Fruit fly (Drosophila melanogaster) whole organism, embryonic: ENCODE results near the gene inaF-B.
A peak's percentile ranks its signal among the peaks of the same experiment; 100 is the strongest.
"Not testable (repeated sequence)": the region's sequence is repeated elsewhere in the genome, so short reads cannot be mapped to it uniquely, and the experiment has no call there.

Experiments
- Atf3 ChIP-seq: fragments of 200-800 bp; sonication (Bioruptor generic); optimal IDR thresholded peaks from 3 replicates; lab custom pipeline; 2016; ENCODE audit warnings: missing biosample characterization, missing genetic modification characterization
- Blimp-1 ChIP-seq: fragments of 200-800 bp; sonication (Bioruptor generic); optimal IDR thresholded peaks from 3 replicates; lab custom pipeline; 2018; ENCODE audit warnings: missing biosample characterization, missing genetic modification characterization, mild to moderate bottlenecking, moderate library complexity, missing genetic modification reagents
- CG10147 ChIP-seq: fragments of 200-800 bp; sonication (Bioruptor generic); optimal IDR thresholded peaks from 2 replicates; lab custom pipeline; 2019; ENCODE audit warnings: missing biosample characterization, mild to moderate bottlenecking, missing genetic modification characterization, moderate library complexity
- CG10979 ChIP-seq: fragments of 200-800 bp; sonication (Bioruptor generic); optimal IDR thresholded peaks from 2 replicates; lab custom pipeline; 2018; ENCODE audit warnings: missing biosample characterization, mild to moderate bottlenecking, missing genetic modification characterization, moderate library complexity
- CG12391 ChIP-seq: fragments of 200-800 bp; sonication (Bioruptor generic); optimal IDR thresholded peaks from 3 replicates; lab custom pipeline; 2018; ENCODE audit warnings: missing biosample characterization, mild to moderate bottlenecking, missing genetic modification characterization, moderate library complexity
- CG13775 ChIP-seq: fragments of 200-800 bp; sonication (Bioruptor generic); optimal IDR thresholded peaks from 3 replicates; lab custom pipeline; 2017; ENCODE audit warnings: missing biosample characterization, mild to moderate bottlenecking, missing genetic modification characterization
- CG14050 ChIP-seq: fragments of 200-800 bp; sonication (Bioruptor generic); IDR thresholded peaks from 3 replicates; pipeline ENCODE4 v1.3.6; 2022; ENCODE audit warnings: missing biosample characterization, missing genetic modification characterization
- CG14710 ChIP-seq: fragments of 200-800 bp; sonication (Bioruptor generic); optimal IDR thresholded peaks from 3 replicates; lab custom pipeline; 2019; ENCODE audit warnings: missing biosample characterization, mild to moderate bottlenecking, missing genetic modification characterization, moderate library complexity
- CG14860 ChIP-seq: fragments of 200-800 bp; sonication (Bioruptor generic); IDR thresholded peaks from 3 replicates; pipeline ENCODE4 v1.3.6; 2022; ENCODE audit warnings: missing biosample characterization, missing genetic modification characterization; ENCODE audit not compliant: partially characterized antibody
- CG1602 ChIP-seq: fragments of 200-800 bp; sonication (Bioruptor generic); optimal IDR thresholded peaks from 3 replicates; lab custom pipeline; 2016; ENCODE audit warnings: missing biosample characterization, missing genetic modification characterization
- CG1603 ChIP-seq: fragments of 200-800 bp; sonication (Bioruptor generic); optimal IDR thresholded peaks from 2 replicates; lab custom pipeline; 2019; ENCODE audit warnings: missing biosample characterization, mild to moderate bottlenecking, missing genetic modification characterization, moderate library complexity
- CG17912 ChIP-seq: fragments of 200-800 bp; sonication (Bioruptor generic); optimal IDR thresholded peaks from 2 replicates; lab custom pipeline; 2018; ENCODE audit warnings: missing biosample characterization, mild to moderate bottlenecking, missing genetic modification characterization
- CG4404 ChIP-seq: fragments of 200-800 bp; sonication (Bioruptor generic); IDR thresholded peaks from 2 replicates; pipeline ENCODE4 v1.3.6; 2022; ENCODE audit warnings: missing biosample characterization, missing genetic modification characterization
- CG7357 ChIP-seq: fragments of 200-800 bp; sonication (Bioruptor generic); IDR thresholded peaks from 3 replicates; pipeline ENCODE4 v1.3.6; 2022; ENCODE audit warnings: missing biosample characterization, missing genetic modification characterization
- CG7786 ChIP-seq: fragments of 200-800 bp; sonication (Bioruptor generic); optimal IDR thresholded peaks from 2 replicates; lab custom pipeline; 2016; ENCODE audit warnings: missing biosample characterization, missing genetic modification characterization
- CG7963 ChIP-seq: fragments of 200-800 bp; sonication (Bioruptor generic); IDR thresholded peaks from 3 replicates; pipeline ENCODE4 v1.3.6; 2022; ENCODE audit warnings: missing biosample characterization, missing genetic modification characterization; ENCODE audit not compliant: partially characterized antibody
- CG9727 ChIP-seq: fragments of 200-800 bp; sonication (Bioruptor generic); optimal IDR thresholded peaks from 3 replicates; lab custom pipeline; 2017; ENCODE audit warnings: missing biosample characterization, mild to moderate bottlenecking, missing genetic modification characterization
- Deaf1 ChIP-seq: fragments of 200-800 bp; optimal IDR thresholded peaks from 3 replicates; lab custom pipeline; 2019; ENCODE audit warnings: missing biosample characterization, mild to moderate bottlenecking, missing genetic modification characterization, moderate library complexity
- Ets65A ChIP-seq: fragments of 200-800 bp; sonication (Bioruptor generic); peaks from one replicate; lab custom pipeline; 2016; ENCODE audit warnings: missing biosample characterization, missing genetic modification characterization
- Gsc ChIP-seq: fragments of 200-800 bp; sonication (Bioruptor generic); IDR thresholded peaks from 2 replicates; pipeline ENCODE4 v1.3.6; 2022; ENCODE audit warnings: missing biosample characterization, missing genetic modification characterization
- HLH54F ChIP-seq: fragments of 200-800 bp; sonication (Bioruptor generic); optimal IDR thresholded peaks from 3 replicates; lab custom pipeline; 2016; ENCODE audit warnings: missing biosample characterization, missing genetic modification characterization
- Hmr ChIP-seq: fragments of 200-800 bp; sonication (Bioruptor generic); optimal IDR thresholded peaks from 3 replicates; lab custom pipeline; 2017; ENCODE audit warnings: mild to moderate bottlenecking, missing biosample characterization, missing genetic modification reagents, missing genetic modification characterization
- Hmx ChIP-seq: fragments of 200-800 bp; sonication (Bioruptor generic); optimal IDR thresholded peaks from 2 replicates; lab custom pipeline; 2016; ENCODE audit warnings: missing biosample characterization, missing genetic modification characterization
- Med ChIP-seq: fragments of 200-800 bp; sonication (Bioruptor generic); peaks from one replicate; lab custom pipeline; 2016; ENCODE audit warnings: missing biosample characterization, missing genetic modification characterization, mild to moderate bottlenecking, inconsistent platforms, moderate library complexity
- Meics ChIP-seq: fragments of 200-800 bp; sonication (Bioruptor generic); optimal IDR thresholded peaks from 2 replicates; lab custom pipeline; 2017; ENCODE audit warnings: missing biosample characterization, mild to moderate bottlenecking, missing genetic modification characterization
- Mes4 ChIP-seq: fragments of 200-800 bp; sonication (Bioruptor generic); optimal IDR thresholded peaks from 2 replicates; lab custom pipeline; 2016; ENCODE audit warnings: missing biosample characterization, missing genetic modification characterization
- Nf-YC ChIP-seq: fragments of 200-800 bp; optimal IDR thresholded peaks from 3 replicates; lab custom pipeline; 2019; ENCODE audit warnings: missing biosample characterization, mild to moderate bottlenecking, missing genetic modification characterization, moderate library complexity
- Oli ChIP-seq: fragments of 200-800 bp; sonication (Bioruptor generic); optimal IDR thresholded peaks from 2 replicates; lab custom pipeline; 2018; ENCODE audit warnings: missing biosample characterization, mild to moderate bottlenecking, missing genetic modification characterization, moderate library complexity
- Ptx1 ChIP-seq: fragments of 200-800 bp; sonication (Bioruptor generic); IDR thresholded peaks from 2 replicates; pipeline ENCODE4 v1.3.6; 2022; ENCODE audit warnings: missing biosample characterization, missing genetic modification characterization
- Sox102F ChIP-seq: fragments of 200-800 bp; sonication (Bioruptor generic); optimal IDR thresholded peaks from 2 replicates; lab custom pipeline; 2018; ENCODE audit warnings: missing biosample characterization, mild to moderate bottlenecking, missing genetic modification characterization, moderate library complexity
- Spps ChIP-seq: fragments of 200-800 bp; sonication (Bioruptor generic); optimal IDR thresholded peaks from 2 replicates; lab custom pipeline; 2018; ENCODE audit warnings: missing biosample characterization, mild to moderate bottlenecking, missing genetic modification characterization
- Xrp1 ChIP-seq: fragments of 200-800 bp; sonication (Bioruptor generic); IDR thresholded peaks from 2 replicates; pipeline ENCODE4 v1.3.6; 2022; ENCODE audit warnings: missing biosample characterization, missing genetic modification characterization
- br ChIP-seq: fragments of >200 bp; optimal IDR thresholded peaks from 2 replicates; lab custom pipeline; 2017
- bsh ChIP-seq, 2 experiments: fragments of 200-800 bp; sonication (Bioruptor generic); optimal IDR thresholded peaks; 2 replicates each; lab custom pipeline; 2017 to 2018; ENCODE audit warnings: mild to moderate bottlenecking in 2 of 2, missing biosample characterization in 2 of 2, missing genetic modification characterization in 2 of 2, moderate library complexity in 1 of 2
- esg ChIP-seq: fragments of 200-800 bp; sonication (Bioruptor generic); conservative IDR thresholded peaks from 2 replicates; pipeline ENCODE4 v1.3.6; 2022; ENCODE audit warnings: missing biosample characterization, missing genetic modification characterization
- grn ChIP-seq: fragments of 200-800 bp; sonication (Bioruptor generic); optimal IDR thresholded peaks from 3 replicates; lab custom pipeline; 2017; ENCODE audit warnings: missing biosample characterization, missing genetic modification characterization
- insv ChIP-seq, 2 experiments: fragments of 200-800 bp; sonication (Bioruptor generic); optimal IDR thresholded peaks; 3 replicates each; lab custom pipeline; 2016 to 2018; ENCODE audit warnings: missing biosample characterization in 2 of 2, missing genetic modification characterization in 2 of 2
- pb ChIP-seq: fragments of 200-800 bp; sonication (Bioruptor generic); optimal IDR thresholded peaks from 3 replicates; lab custom pipeline; 2016; ENCODE audit warnings: missing biosample characterization, missing genetic modification characterization
- pita ChIP-seq: fragments of 200-800 bp; sonication (Bioruptor generic); optimal IDR thresholded peaks from 2 replicates; lab custom pipeline; 2017; ENCODE audit warnings: missing biosample characterization, mild to moderate bottlenecking, missing genetic modification characterization
- prd ChIP-seq, 3 experiments: fragments of >200 bp in 2 of 3; fragments of 200-800 bp in 1 of 3; sonication (Bioruptor generic) in 1 of 3; optimal IDR thresholded peaks in 2 of 3; IDR thresholded peaks in 1 of 3; 2 replicates in 2 of 3; 3 replicates in 1 of 3; pipeline versions ENCODE4 v1.3.6 to Lab custom; 2017 to 2022; ENCODE audit warnings: missing biosample characterization in 1 of 3, missing genetic modification characterization in 1 of 3
- row ChIP-seq: fragments of 200-800 bp; sonication (Bioruptor generic); IDR thresholded peaks from 3 replicates; pipeline ENCODE4 v1.3.6; 2022; ENCODE audit warnings: missing biosample characterization, missing genetic modification characterization
- sd ChIP-seq: fragments of 200-800 bp; sonication (Bioruptor generic); optimal IDR thresholded peaks from 3 replicates; lab custom pipeline; 2018; ENCODE audit warnings: missing biosample characterization, mild to moderate bottlenecking, missing genetic modification characterization, moderate library complexity
- sens ChIP-seq: fragments of 200-800 bp; sonication (Bioruptor generic); peaks from one replicate; lab custom pipeline; 2016; ENCODE audit warnings: missing biosample characterization, missing genetic modification characterization
- sima ChIP-seq: fragments of 200-800 bp; sonication (Bioruptor generic); optimal IDR thresholded peaks from 2 replicates; lab custom pipeline; 2016; ENCODE audit warnings: missing biosample characterization, missing genetic modification characterization
- tgo ChIP-seq: fragments of 200-800 bp; sonication (Bioruptor generic); IDR thresholded peaks from 3 replicates; pipeline ENCODE4 v1.3.6; 2022; ENCODE audit warnings: missing biosample characterization, missing genetic modification characterization
- usp ChIP-seq: fragments of >200 bp; optimal IDR thresholded peaks from 2 replicates; lab custom pipeline; 2017; ENCODE audit warnings: missing biosample characterization, missing genetic modification characterization
- wor ChIP-seq: fragments of 200-800 bp; sonication (Bioruptor generic); IDR thresholded peaks from 2 replicates; pipeline ENCODE4 v1.3.6; 2022; ENCODE audit warnings: missing biosample characterization, missing genetic modification characterization

inaF-B gene

DNA sequence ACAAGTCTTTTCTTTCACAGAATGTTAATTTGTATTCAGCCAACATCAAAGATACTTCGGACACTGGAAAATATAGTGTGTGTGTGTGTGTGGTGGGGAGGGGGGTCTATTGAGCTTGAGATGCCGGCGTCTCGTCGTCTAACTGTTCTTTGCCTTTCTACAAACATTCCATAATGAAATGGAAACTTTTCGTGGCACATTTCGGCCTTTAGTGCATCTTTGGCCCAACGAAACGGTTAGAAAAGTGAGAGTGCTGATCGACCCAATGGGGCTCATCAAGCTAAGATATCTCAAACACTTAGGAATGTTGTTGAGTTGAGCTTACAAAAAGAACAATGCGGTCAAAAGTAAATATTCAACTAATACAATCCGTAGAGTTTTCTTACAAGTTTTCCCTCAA, 24.3 kb upstream of the inaF-B start:
- TF ChIP-seq CG17912 (GFP tag; lab: Kevin White, UChicago) = no peak
- TF ChIP-seq esg (GFP tag; lab: Robert Waterston, UW) = no peak
- TF ChIP-seq wor (GFP tag; lab: Robert Waterston, UW) = no peak
- TF ChIP-seq CG7786 = no peak
- TF ChIP-seq Med = no peak
- TF ChIP-seq pb (GFP tag; lab: Kevin White, UChicago) = no peak
- TF ChIP-seq Atf3 (GFP tag; lab: Kevin White, UChicago) = no peak
- no peak for TF ChIP-seq CG1602
- TF ChIP-seq sd (tag; lab: Kevin White, UChicago) = peak; percentile 14
- TF ChIP-seq Blimp-1 (GFP tag; lab: Kevin White, UChicago) = peak; percentile 98
- no peak for TF ChIP-seq CG14050 (GFP tag; lab: Robert Waterston, UW)

DNA sequence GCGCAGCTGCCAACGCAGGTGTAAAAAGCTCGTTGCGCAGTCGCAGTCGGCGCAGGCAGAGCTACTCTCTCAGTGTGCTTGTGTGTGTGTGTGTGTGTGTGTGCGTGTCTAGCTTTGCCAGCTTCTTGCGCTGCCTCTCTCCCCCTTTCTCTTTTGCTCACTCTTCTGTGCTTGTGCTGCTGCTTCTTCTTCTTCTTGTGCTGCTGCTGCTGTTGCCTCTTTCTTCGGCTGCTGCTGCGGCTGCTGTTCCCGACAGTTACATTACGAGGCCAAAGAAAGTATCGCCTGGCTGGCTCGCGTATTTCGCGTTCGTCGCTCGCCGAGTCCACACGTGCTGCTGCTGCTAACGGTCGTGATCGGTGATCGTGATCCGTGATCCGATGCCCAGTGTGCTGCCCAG, 21.4 kb upstream of the inaF-B start, which contains the start of gene m:
Gene m, plus strand, starts transcription at position 301 of the 400 bp plus-strand sequence.
- not testable (repeated sequence) for TF ChIP-seq CG13775; pita (GFP tag; lab: Kevin White, UChicago); CG10147 (GFP tag; lab: Kevin White, UChicago)
- TF ChIP-seq, all 482 proteins: peak for 0; not testable (repeated sequence) for 482

DNA sequence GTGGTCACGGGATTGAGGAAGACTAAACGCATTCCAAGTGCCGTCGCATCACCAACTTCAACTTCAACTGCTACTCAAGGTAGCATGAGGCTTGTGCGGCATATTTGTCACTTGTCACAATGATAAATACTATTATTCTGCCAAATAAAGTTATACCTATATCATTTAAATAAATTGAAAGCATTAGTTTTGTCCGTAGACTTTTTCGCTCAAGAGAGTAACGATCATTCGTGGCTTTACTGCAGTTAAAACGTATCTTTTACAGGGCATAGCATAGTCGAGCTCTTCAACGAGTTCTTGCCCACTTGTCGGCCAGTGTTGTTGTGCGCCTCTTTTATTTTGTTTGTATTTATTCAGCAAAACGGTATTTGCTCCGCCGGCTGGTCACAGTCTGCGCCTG, 3.9 kb upstream of the inaF-B start:
- TF ChIP-seq CG9727 (peak; percentile 7), Xrp1 (GFP tag; lab: Robert Waterston, UW) (peak; percentile 33; the same call in 1 of the 2 replicates), bsh (GFP tag; optimal IDR thresholded peaks at IDR 0.05; lab: Kevin White, UChicago) (peak in 1 of 2 experiments; percentile 37), Meics (GFP tag; lab: Kevin White, UChicago) (no peak), sima (GFP tag; lab: Kevin White, UChicago) (no peak), Ets65A (GFP tag; lab: Kevin White, UChicago) (peak; percentile 50), Oli (tag; lab: Kevin White, UChicago) (peak; percentile 2), Hmr (GFP tag; lab: Kevin White, UChicago) (no peak), grn (GFP tag; lab: Kevin White, UChicago) (no peak), tgo (GFP tag; lab: Robert Waterston, UW) (no peak), CG10979 (tag; lab: Kevin White, UChicago) (peak; percentile 28), Blimp-1 (GFP tag; lab: Kevin White, UChicago) (peak; percentile 26), Deaf1 (tag; lab: Kevin White, UChicago) (no peak), insv (GFP tag; optimal IDR thresholded peaks at IDR 0.05; lab: Kevin White, UChicago) (no peak), Nf-YC (no peak), Sox102F (GFP tag; lab: Kevin White, UChicago) (peak; percentile 18), prd (optimal IDR thresholded peaks at IDR 0.05; lab: Kevin White, UChicago) (no peak), prd (GFP tag; IDR thresholded peaks at IDR 0.05; lab: Robert Waterston, UW) (0 out of 3 replicates have a peak, but pooled peaks have one; percentile 31), CG7963 (GFP tag; lab: Robert Waterston, UW) (no peak), row (GFP tag; lab: Robert Waterston, UW) (peak; percentile 51; the same call in 1 of the 3 replicates), Mes4 (no peak), CG4404 (GFP tag; lab: Robert Waterston, UW) (no peak), Spps (tag; lab: Kevin White, UChicago) (no peak), Hmx (no peak), CG7357 (no peak), CG1603 (tag; lab: Kevin White, UChicago) (peak; percentile 41), sens (GFP tag; lab: Kevin White, UChicago) (peak; percentile 56), CG14710 (tag; lab: Kevin White, UChicago) (peak; percentile 7), HLH54F (no peak), CG14860 (GFP tag; lab: Robert Waterston, UW) (no peak), CG12391 (tag; lab: Kevin White, UChicago) (no peak), Gsc (no peak), Ptx1 (GFP tag; lab: Robert Waterston, UW) (no peak), CG13775 (no peak), usp (GFP tag; lab: Kevin White, UChicago) (no peak), br (lab: Kevin White, UChicago) (no peak), esg (GFP tag; lab: Robert Waterston, UW) (no peak)
